Fruit fly (Drosophila melanogaster) whole organism, adult: Measurements from ENCODE around the gene Rfk.

ENCODE experiments used
- Clk ChIP-seq: fragments of 200-800 bp; sonication (Bioruptor generic); optimal IDR thresholded peaks from 2 replicates; lab custom pipeline; 2017; ENCODE audit warnings: missing biosample characterization, missing genetic modification characterization
- Mnt ChIP-seq: fragments of 200-800 bp; sonication (Bioruptor generic); optimal IDR thresholded peaks from 2 replicates; lab custom pipeline; 2016; ENCODE audit warnings: missing biosample characterization, mild to moderate bottlenecking, missing genetic modification characterization
- ovo ChIP-seq: fragments of 200-800 bp; sonication (Bioruptor generic); optimal IDR thresholded peaks from 2 replicates; lab custom pipeline; 2016; ENCODE audit warnings: missing biosample characterization, missing genetic modification characterization
- toe ChIP-seq: fragments of 200-800 bp; sonication (Bioruptor generic); optimal IDR thresholded peaks from 2 replicates; lab custom pipeline; 2016; ENCODE audit warnings: missing biosample characterization, missing genetic modification characterization

- TF ChIP-seq Clk (GFP tag; lab: Kevin White, UChicago) (no peak), Mnt (peak; percentile 81), toe (GFP tag; lab: Kevin White, UChicago) (no peak), ovo (GFP tag; lab: Kevin White, UChicago) (no peak)
Observed at dm6 chr3R:7911482-7911881, 1.6 kb downstream of the Rfk start, which contains the start of gene Prat.
